Worm (Caenorhabditis elegans) whole organism, L4/young adult: ENCODE data around the gene Y68A4A.13.

Experiments
- W03F9.2 ChIP-seq: fragments of 150-350 bp; optimal IDR thresholded peaks from 2 replicates; lab custom pipeline; 2014; ENCODE audit warnings: missing biosample characterization, missing genetic modification characterization
- dao-5 ChIP-seq: sonication (generic microtip); optimal IDR thresholded peaks from 2 replicates; lab custom pipeline; 2016; ENCODE audit warnings: missing genotype, missing genetic modification characterization, moderate library complexity, missing compliant biosample characterization
- him-1 ChIP-seq: sonication (generic microtip); optimal IDR thresholded peaks from 2 replicates; lab custom pipeline; 2016; ENCODE audit warnings: missing genotype, missing genetic modification reagents, missing genetic modification characterization, missing compliant biosample characterization

- TF ChIP-seq him-1 (no peak), dao-5 (tag; lab: Kevin White, UChicago) (no peak), W03F9.2 (no peak)
Observed at ce11 chrV:17190399-17190798, 17.5 kb downstream of the Y68A4A.13 start, which contains the start of gene str-199.
